Worm (Caenorhabditis elegans): ENCODE data around the gene F56D2.2.

DNA sequence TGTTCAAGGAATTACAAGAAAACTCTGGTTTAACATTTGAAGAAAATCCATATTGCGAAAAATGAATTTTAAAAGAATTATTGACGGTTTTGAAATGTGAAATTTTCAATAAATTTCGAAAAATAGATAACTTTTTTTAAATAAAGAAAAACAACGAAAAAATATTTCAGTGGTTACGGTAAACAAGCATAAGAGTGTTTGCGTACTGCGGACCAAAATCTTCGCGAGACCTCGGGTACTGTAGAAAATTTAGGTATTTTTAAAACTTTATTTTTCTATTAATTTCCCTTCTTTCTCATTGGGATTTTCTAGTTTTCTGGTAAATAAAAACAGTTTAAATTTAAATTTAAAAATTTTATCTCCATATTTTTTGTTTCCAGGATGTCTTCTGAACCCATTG lies 17.0 kb downstream of the F56D2.2 start, which contains the start of gene xnd-1:
- TF ChIP-seq ama-1 (optimal IDR thresholded peaks at IDR 0.05) (no peak), ama-1 (GFP tag; optimal IDR thresholded peaks at IDR 0.05) (no peak), lin-35 (GFP tag; optimal IDR thresholded peaks at IDR 0.05) (no peak), sdz-38 (tag; optimal IDR thresholded peaks at IDR 0.05) (no peak), pha-4 (tag; optimal IDR thresholded peaks at IDR 0.05) (no peak), egl-18 (GFP tag; IDR thresholded peaks at IDR 0.05) (no peak), ets-4 (GFP tag; optimal IDR thresholded peaks at IDR 0.05) (no peak), nfya-2 (GFP tag; IDR thresholded peaks at IDR 0.05) (no peak), attf-5 (GFP tag; optimal IDR thresholded peaks at IDR 0.05) (no peak), sea-2 (GFP tag; IDR thresholded peaks at IDR 0.05) (no peak), nfyb-1 (GFP tag; IDR thresholded peaks at IDR 0.05) (no peak), dpl-1 (GFP tag; optimal IDR thresholded peaks at IDR 0.05) (peak; percentile 19), cebp-1 (GFP tag; IDR thresholded peaks at IDR 0.05) (no peak), cebp-1 (tag; optimal IDR thresholded peaks at IDR 0.05) (no peak), lin-26 (GFP tag; IDR thresholded peaks at IDR 0.05) (no peak), lsy-27 (tag; optimal IDR thresholded peaks at IDR 0.05; ENCODE audit: borderline replicate concordance, insufficient read depth) (no peak)

Data from whole organism, young adult.